Fruit fly (Drosophila melanogaster): Measurements from ENCODE around the gene RpS6.

The RpS6 gene

dm6 chrX:7931028-7931549 is 30.0 kb upstream of the RpS6 start, which contains the start of gene mahe (continued):
- TF ChIP-seq CG4617 (GFP tag; optimal IDR thresholded peaks at IDR 0.05; ENCODE audit: borderline replicate concordance) (peak; percentile 13), mam (GFP tag; optimal IDR thresholded peaks at IDR 0.05) (no peak), cad (GFP tag; optimal IDR thresholded peaks at IDR 0.05) (no peak), Bteb2 (GFP tag; optimal IDR thresholded peaks at IDR 0.05) (no peak), nom (GFP tag; optimal IDR thresholded peaks at IDR 0.05) (no peak), hth (optimal IDR thresholded peaks at IDR 0.05) (no peak), CG15269 (tag; optimal IDR thresholded peaks at IDR 0.05) (no peak), CG6689 (GFP tag; IDR thresholded peaks at IDR 0.05) (no peak), ato (GFP tag; IDR thresholded peaks at IDR 0.05; ENCODE audit: partially characterized antibody) (peak; percentile 65), z (GFP tag; IDR thresholded peaks at IDR 0.05) (no peak), oc (tag; optimal IDR thresholded peaks at IDR 0.05) (no peak), D (optimal IDR thresholded peaks at IDR 0.05) (no peak), D (GFP tag; optimal IDR thresholded peaks at IDR 0.05) (no peak), zfh1 (GFP tag; IDR thresholded peaks at IDR 0.05) (no peak), Gug (GFP tag; IDR thresholded peaks at IDR 0.05) (no peak), CG9609 (GFP tag; optimal IDR thresholded peaks at IDR 0.05) (no peak), MESR4 (GFP tag; optimal IDR thresholded peaks at IDR 0.05) (peak; percentile 78), Aef1 (GFP tag; IDR thresholded peaks at IDR 0.05) (no peak), CG17186 (GFP tag; optimal IDR thresholded peaks at IDR 0.05) (no peak), pb (GFP tag; optimal IDR thresholded peaks at IDR 0.05) (no peak), Atf3 (GFP tag; optimal IDR thresholded peaks at IDR 0.05) (no peak), dysf (GFP tag; IDR thresholded peaks at IDR 0.05) (no peak), CG8388 (GFP tag; optimal IDR thresholded peaks at IDR 0.05) (no peak), ewg (GFP tag; optimal IDR thresholded peaks at IDR 0.05) (no peak), gfzf (GFP tag; optimal IDR thresholded peaks at IDR 0.05) (peak; percentile 21), chm (GFP tag; IDR thresholded peaks at IDR 0.05) (no peak), unc-4 (GFP tag; IDR thresholded peaks at IDR 0.05; ENCODE audit: partially characterized antibody) (peak; percentile 85), Usf (GFP tag; optimal IDR thresholded peaks at IDR 0.05) (no peak), CG13287 (GFP tag; IDR thresholded peaks at IDR 0.05; ENCODE audit: partially characterized antibody) (peak; percentile 92), Sox102F (GFP tag; optimal IDR thresholded peaks at IDR 0.05) (no peak), CrebB (tag; optimal IDR thresholded peaks at IDR 0.05) (no peak), CG8359 (GFP tag; optimal IDR thresholded peaks at IDR 0.05; ENCODE audit: borderline replicate concordance) (no peak), CG1603 (tag; optimal IDR thresholded peaks at IDR 0.05) (peak; percentile 29), ems (GFP tag; optimal IDR thresholded peaks at IDR 0.05) (no peak), CG34422 (GFP tag; IDR thresholded peaks at IDR 0.05) (no peak), Scr (GFP tag; IDR thresholded peaks at IDR 0.05; ENCODE audit: partially characterized antibody) (peak; percentile 87), Ets97D (GFP tag; optimal IDR thresholded peaks at IDR 0.05) (peak; percentile 21), CG10462 (GFP tag; optimal IDR thresholded peaks at IDR 0.05) (no peak), mld (GFP tag; IDR thresholded peaks at IDR 0.05; ENCODE audit: partially characterized antibody) (peak; percentile 18; the same call in 1 of the 3 replicates), CG3995 (GFP tag; optimal IDR thresholded peaks at IDR 0.05) (no peak), lab (GFP tag; optimal IDR thresholded peaks at IDR 0.05) (no peak), ac (GFP tag; optimal IDR thresholded peaks at IDR 0.05) (no peak), CG10654 (GFP tag; optimal IDR thresholded peaks at IDR 0.05) (no peak), kah (GFP tag; optimal IDR thresholded peaks at IDR 0.05) (no peak), HLH4C (GFP tag; IDR thresholded peaks at IDR 0.05; ENCODE audit: partially characterized antibody) (peak; percentile 76), sd (tag; optimal IDR thresholded peaks at IDR 0.05) (no peak), hkb (optimal IDR thresholded peaks at IDR 0.05) (no peak), hkb (GFP tag; IDR thresholded peaks at IDR 0.05) (no peak), fd96Cb (tag; optimal IDR thresholded peaks at IDR 0.05) (no peak), CG9876 (GFP tag; optimal IDR thresholded peaks at IDR 0.05) (no peak), CG11723 (GFP tag; optimal IDR thresholded peaks at IDR 0.05) (no peak)

Data from whole organism, embryonic.